Fruit fly (Drosophila melanogaster): ENCODE results near the gene crb.
A peak's percentile ranks its signal among the peaks of the same experiment; 100 is the strongest.

The crb gene

dm6 chr3R:24293171-24293570 lies 1.7 kb upstream of the crb start:
- TF ChIP-seq tj (GFP tag; optimal IDR thresholded peaks at IDR 0.05): no peak
- no peak for TF ChIP-seq CG7045 (GFP tag; optimal IDR thresholded peaks at IDR 0.05)
- no peak for TF ChIP-seq Clk (GFP tag; optimal IDR thresholded peaks at IDR 0.05)
- TF ChIP-seq cnc (optimal IDR thresholded peaks at IDR 0.05): no peak
- TF ChIP-seq Mnt (GFP tag; optimal IDR thresholded peaks at IDR 0.05): no peak
- TF ChIP-seq ovo (GFP tag; optimal IDR thresholded peaks at IDR 0.05): no peak
- TF ChIP-seq kay (GFP tag; ENCODE audit: borderline replicate concordance): no peak
- TF ChIP-seq cic (GFP tag; optimal IDR thresholded peaks at IDR 0.05): no peak
- TF ChIP-seq toe (GFP tag; optimal IDR thresholded peaks at IDR 0.05): no peak
- TF ChIP-seq CG1620 (GFP tag; optimal IDR thresholded peaks at IDR 0.05): no peak
- no peak for TF ChIP-seq CG7101 (tag; optimal IDR thresholded peaks at IDR 0.05)
- no peak for TF ChIP-seq CG11617 (GFP tag; optimal IDR thresholded peaks at IDR 0.05)
- TF ChIP-seq bab1 (GFP tag; optimal IDR thresholded peaks at IDR 0.05): no peak
- TF ChIP-seq pad (GFP tag; optimal IDR thresholded peaks at IDR 0.05): no peak
- no peak for TF ChIP-seq CG12768 (GFP tag; optimal IDR thresholded peaks at IDR 0.05)

DNA sequence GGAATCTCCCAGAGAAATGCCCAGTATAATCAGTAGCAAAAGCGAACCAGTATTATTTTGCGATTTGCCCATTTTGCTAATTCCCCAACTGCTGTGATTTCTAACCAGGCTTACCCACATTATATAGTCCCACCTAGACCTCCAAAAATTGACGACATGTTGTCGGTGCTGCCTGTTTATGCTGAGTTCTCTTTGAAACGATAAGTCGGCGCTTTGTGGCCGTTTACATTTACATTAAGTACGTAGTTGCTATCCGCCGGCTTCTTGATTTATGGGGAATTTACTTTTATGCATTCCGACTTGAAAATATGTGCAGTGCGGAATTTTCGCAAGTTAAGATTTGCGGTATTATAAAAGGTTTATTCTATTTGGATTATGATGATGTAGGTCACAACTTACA lies 579 bp upstream of the crb start, which contains the start of gene CG5715:
CG5715 (minus strand) TSS at position 101 of the 400 bp plus-strand sequence.
- no peak for TF ChIP-seq CG33017 (tag; optimal IDR thresholded peaks at IDR 0.05)
- no peak for TF ChIP-seq CG12768 (GFP tag; optimal IDR thresholded peaks at IDR 0.05)
- TF ChIP-seq toe (GFP tag; optimal IDR thresholded peaks at IDR 0.05): no peak
- no peak for TF ChIP-seq Crg-1 (GFP tag; optimal IDR thresholded peaks at IDR 0.05)
- no peak for TF ChIP-seq cic (GFP tag; optimal IDR thresholded peaks at IDR 0.05)
- TF ChIP-seq pad (GFP tag; optimal IDR thresholded peaks at IDR 0.05): no peak
- TF ChIP-seq Hr96 (GFP tag; optimal IDR thresholded peaks at IDR 0.05): no peak

- peak; percentile 43 for TF ChIP-seq CG7045 (GFP tag; optimal IDR thresholded peaks at IDR 0.05)
- peak; percentile 66 for TF ChIP-seq Hr96 (GFP tag; optimal IDR thresholded peaks at IDR 0.05)
- TF ChIP-seq ovo (GFP tag; optimal IDR thresholded peaks at IDR 0.05): peak; percentile 24
- no peak for TF ChIP-seq cnc (optimal IDR thresholded peaks at IDR 0.05)
- no peak for TF ChIP-seq Clk (GFP tag; optimal IDR thresholded peaks at IDR 0.05)
- peak; percentile 85 for TF ChIP-seq CG33017 (tag; optimal IDR thresholded peaks at IDR 0.05)
- peak; percentile 80 for TF ChIP-seq Crg-1 (GFP tag; optimal IDR thresholded peaks at IDR 0.05)
- peak; percentile 5 for TF ChIP-seq CG5204 (GFP tag; optimal IDR thresholded peaks at IDR 0.05)
- TF ChIP-seq CG14711 (tag; optimal IDR thresholded peaks at IDR 0.05): peak; percentile 85
- peak; percentile 95 for TF ChIP-seq bab1 (GFP tag; optimal IDR thresholded peaks at IDR 0.05)
- peak; percentile 9 for TF ChIP-seq pad (GFP tag; optimal IDR thresholded peaks at IDR 0.05)
- TF ChIP-seq CG7101 (tag; optimal IDR thresholded peaks at IDR 0.05): peak; percentile 92
- no peak for TF ChIP-seq cic (GFP tag; optimal IDR thresholded peaks at IDR 0.05)
- TF ChIP-seq CG1620 (GFP tag; optimal IDR thresholded peaks at IDR 0.05): peak; percentile 87
- peak; percentile 12 for TF ChIP-seq toe (GFP tag; optimal IDR thresholded peaks at IDR 0.05)
- TF ChIP-seq Mnt (GFP tag; optimal IDR thresholded peaks at IDR 0.05): peak; percentile 50
- TF ChIP-seq tj (GFP tag; optimal IDR thresholded peaks at IDR 0.05): peak; percentile 93
- TF ChIP-seq CG11617 (GFP tag; optimal IDR thresholded peaks at IDR 0.05): peak; percentile 57
- TF ChIP-seq CG12768 (GFP tag; optimal IDR thresholded peaks at IDR 0.05): peak; percentile 50
- TF ChIP-seq kay (GFP tag; ENCODE audit: borderline replicate concordance): peak; percentile 90
These were observed 933 bp downstream of the crb start for dm6 chr3R:24295556-24296465.

- TF ChIP-seq CG33017 (tag; optimal IDR thresholded peaks at IDR 0.05) (no peak), cic (GFP tag; optimal IDR thresholded peaks at IDR 0.05) (peak; percentile 64), kay (GFP tag; ENCODE audit: borderline replicate concordance) (peak; percentile 89), CG7045 (GFP tag; optimal IDR thresholded peaks at IDR 0.05) (no peak)
These were observed 2.0 kb downstream of the crb start for dm6 chr3R:24296913-24297312.

DNA sequence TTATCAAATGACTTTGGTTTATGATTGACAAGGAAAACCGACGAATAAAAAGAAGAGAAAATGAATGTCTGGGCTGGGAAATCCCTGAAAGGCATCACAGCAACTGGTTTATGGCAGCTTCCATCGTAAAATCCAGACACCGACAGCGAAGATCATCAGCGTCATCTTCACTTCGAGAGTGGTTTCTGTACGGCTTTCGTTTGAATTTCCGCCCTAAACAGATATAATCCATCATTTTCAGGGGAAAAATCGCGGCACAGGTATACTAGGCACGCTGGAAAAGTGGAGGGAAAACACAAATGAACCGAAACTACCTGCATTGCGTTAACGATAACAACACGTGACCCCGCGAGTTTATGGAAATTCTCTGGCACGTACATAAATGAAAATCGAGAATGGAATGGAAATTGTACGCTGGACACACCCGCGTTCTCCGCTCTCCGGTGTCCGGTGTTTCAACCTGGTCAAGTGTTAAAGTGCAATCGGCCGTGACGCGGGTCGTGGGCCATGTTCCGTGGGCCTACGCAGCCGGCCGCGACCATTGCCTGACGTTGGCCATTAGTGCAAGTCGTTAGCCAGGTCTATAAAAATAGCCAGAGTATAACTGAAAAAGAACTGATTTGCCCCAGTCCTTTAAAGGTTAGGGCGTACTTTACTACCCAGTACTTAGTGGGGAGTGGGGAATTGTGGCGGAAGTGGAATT lies 2.7 kb downstream of the crb start:
- no peak for TF ChIP-seq bab1 (GFP tag; optimal IDR thresholded peaks at IDR 0.05)
- no peak for TF ChIP-seq CG11617 (GFP tag; optimal IDR thresholded peaks at IDR 0.05)
- TF ChIP-seq Hr96 (GFP tag; optimal IDR thresholded peaks at IDR 0.05): no peak
- no peak for TF ChIP-seq ovo (GFP tag; optimal IDR thresholded peaks at IDR 0.05)

DNA sequence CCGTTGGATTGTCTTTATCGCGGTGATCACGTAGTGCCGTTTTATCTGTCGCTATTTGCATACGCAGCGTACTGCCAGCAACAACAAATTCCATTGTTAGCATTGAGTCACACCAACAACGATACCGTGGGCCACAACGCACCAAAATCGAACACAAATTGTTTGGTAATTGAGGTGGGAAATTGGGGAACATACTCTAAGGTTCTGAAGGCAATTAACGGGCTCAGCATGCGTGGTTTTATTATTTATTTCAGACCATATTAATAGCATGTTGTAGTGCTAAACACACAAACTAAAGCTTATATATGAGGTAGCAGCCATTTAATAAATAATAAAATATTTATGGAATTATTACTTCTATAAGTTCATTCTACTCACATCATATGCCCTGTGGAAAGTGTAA lies 3.7 kb downstream of the crb start:
- TF ChIP-seq CG7045 (GFP tag; optimal IDR thresholded peaks at IDR 0.05) (peak; percentile 40), Clk (GFP tag; optimal IDR thresholded peaks at IDR 0.05) (no peak), CG14711 (tag; optimal IDR thresholded peaks at IDR 0.05) (no peak), cnc (optimal IDR thresholded peaks at IDR 0.05) (no peak), Mnt (GFP tag; optimal IDR thresholded peaks at IDR 0.05) (peak; percentile 11), CG7101 (tag; optimal IDR thresholded peaks at IDR 0.05) (peak; percentile 21), CG12768 (GFP tag; optimal IDR thresholded peaks at IDR 0.05) (peak; percentile 45), tj (GFP tag; optimal IDR thresholded peaks at IDR 0.05) (peak; percentile 42), Hr96 (GFP tag; optimal IDR thresholded peaks at IDR 0.05) (no peak), bab1 (GFP tag; optimal IDR thresholded peaks at IDR 0.05) (no peak), Crg-1 (GFP tag; optimal IDR thresholded peaks at IDR 0.05) (no peak), CG1620 (GFP tag; optimal IDR thresholded peaks at IDR 0.05) (peak; percentile 23), ovo (GFP tag; optimal IDR thresholded peaks at IDR 0.05) (no peak), CG5204 (GFP tag; optimal IDR thresholded peaks at IDR 0.05) (peak; percentile 2), cic (GFP tag; optimal IDR thresholded peaks at IDR 0.05) (peak; percentile 39), pad (GFP tag; optimal IDR thresholded peaks at IDR 0.05) (no peak), kay (GFP tag; ENCODE audit: borderline replicate concordance) (peak; percentile 81), CG33017 (tag; optimal IDR thresholded peaks at IDR 0.05) (no peak), toe (GFP tag; optimal IDR thresholded peaks at IDR 0.05) (no peak), CG11617 (GFP tag; optimal IDR thresholded peaks at IDR 0.05) (peak; percentile 21)

All from whole organism, adult.